Worm (Caenorhabditis elegans): ENCODE data around the gene gpa-8.

gpa-8 gene

ce11 chrV:12596196-12596595 is 44.1 kb downstream of the gpa-8 start, which contains the start of gene mma-1:
Gene mma-1, minus strand, starts transcription at chrV:12596296.
- no peak for TF ChIP-seq ztf-11 (tag; optimal IDR thresholded peaks at IDR 0.05)
- no peak for TF ChIP-seq mep-1 (tag; optimal IDR thresholded peaks at IDR 0.05)
- TF ChIP-seq nhr-237 (tag; optimal IDR thresholded peaks at IDR 0.05), result no peak
- no peak for TF ChIP-seq unc-39 (tag; optimal IDR thresholded peaks at IDR 0.05)
- TF ChIP-seq ces-1 (GFP tag; optimal IDR thresholded peaks at IDR 0.05), result no peak
- no peak for TF ChIP-seq zip-8 (tag; optimal IDR thresholded peaks at IDR 0.05)
- TF ChIP-seq ceh-43 (GFP tag; optimal IDR thresholded peaks at IDR 0.05), result no peak
- TF ChIP-seq mls-2 (tag; optimal IDR thresholded peaks at IDR 0.05), result no peak
- TF ChIP-seq ham-2 (GFP tag; optimal IDR thresholded peaks at IDR 0.05), result no peak
- no peak for TF ChIP-seq lin-32 (GFP tag; optimal IDR thresholded peaks at IDR 0.05)
- no peak for TF ChIP-seq nhr-12 (tag; optimal IDR thresholded peaks at IDR 0.05)
- TF ChIP-seq lsy-2 (tag; optimal IDR thresholded peaks at IDR 0.05), result no peak

- TF ChIP-seq nhr-76 (tag; optimal IDR thresholded peaks at IDR 0.05), result no peak
- TF ChIP-seq lsy-2 (tag; optimal IDR thresholded peaks at IDR 0.05), result no peak
- TF ChIP-seq snpc-4 (tag; optimal IDR thresholded peaks at IDR 0.05), result no peak
- no peak for TF ChIP-seq unc-62 (GFP tag; optimal IDR thresholded peaks at IDR 0.05)
- no peak for TF ChIP-seq sptf-1 (tag; optimal IDR thresholded peaks at IDR 0.05)
- no peak for TF ChIP-seq ceh-83 (GFP tag; optimal IDR thresholded peaks at IDR 0.05)
- no peak for TF ChIP-seq mls-2 (tag; optimal IDR thresholded peaks at IDR 0.05)
- no peak for TF ChIP-seq zip-8 (tag; optimal IDR thresholded peaks at IDR 0.05)
- TF ChIP-seq blmp-1 (tag; optimal IDR thresholded peaks at IDR 0.05), result no peak
- no peak for TF ChIP-seq unc-120 (tag; optimal IDR thresholded peaks at IDR 0.05; ENCODE audit: poor library complexity, severe bottlenecking)
- TF ChIP-seq elt-3 (tag; optimal IDR thresholded peaks at IDR 0.05), result no peak
- TF ChIP-seq elt-1 (tag; optimal IDR thresholded peaks at IDR 0.05; ENCODE audit: borderline replicate concordance, insufficient read depth), result no peak
- TF ChIP-seq ztf-11 (tag; optimal IDR thresholded peaks at IDR 0.05), result no peak
- no peak for TF ChIP-seq nhr-2 (tag; optimal IDR thresholded peaks at IDR 0.05)
- no peak for TF ChIP-seq mep-1 (tag; optimal IDR thresholded peaks at IDR 0.05)
- no peak for TF ChIP-seq mab-5 (tag; optimal IDR thresholded peaks at IDR 0.05)
- no peak for TF ChIP-seq unc-39 (tag; optimal IDR thresholded peaks at IDR 0.05)
- TF ChIP-seq bed-3 (GFP tag; optimal IDR thresholded peaks at IDR 0.05), result no peak
- TF ChIP-seq flh-1 (GFP tag; optimal IDR thresholded peaks at IDR 0.05), result no peak
Observed at ce11 chrV:12592379-12592778, 47.9 kb downstream of the gpa-8 start, which contains the start of gene C14C10.2. Gene C14C10.2, minus strand, starts transcription at chrV:12592479.

- TF ChIP-seq sem-2 (GFP tag; optimal IDR thresholded peaks at IDR 0.05) (no peak), lin-13 (tag; optimal IDR thresholded peaks at IDR 0.05) (no peak), zip-8 (tag; optimal IDR thresholded peaks at IDR 0.05) (no peak), pha-4 (tag; optimal IDR thresholded peaks at IDR 0.05) (no peak), drap-1 (GFP tag; optimal IDR thresholded peaks at IDR 0.05) (no peak), nhr-237 (tag; optimal IDR thresholded peaks at IDR 0.05) (no peak), unc-62 (GFP tag; optimal IDR thresholded peaks at IDR 0.05) (no peak), M03D4.4 (tag; optimal IDR thresholded peaks at IDR 0.05) (no peak), sptf-1 (tag; optimal IDR thresholded peaks at IDR 0.05) (no peak), hlh-1 (tag; optimal IDR thresholded peaks at IDR 0.05) (no peak)
Observed at ce11 chrV:12590601-12591000, 49.7 kb downstream of the gpa-8 start, which contains the start of gene ttr-43. Gene ttr-43, minus strand, starts transcription at chrV:12590701.
